Fruit fly (Drosophila melanogaster) whole organism, embryonic: ENCODE measurements around the gene slpr.

Experiments used
- Atf3 ChIP-seq: fragments of 200-800 bp; sonication (Bioruptor generic); optimal IDR thresholded peaks from 3 replicates; lab custom pipeline; 2016; ENCODE audit warnings: missing biosample characterization, missing genetic modification characterization
- CG1024 ChIP-seq: fragments of 200-800 bp; sonication (Bioruptor generic); IDR thresholded peaks from 2 replicates; pipeline ENCODE4 v1.3.6; 2022; ENCODE audit warnings: missing biosample characterization, missing genetic modification characterization
- CG10274 ChIP-seq: fragments of 200-800 bp; sonication (Bioruptor generic); optimal IDR thresholded peaks from 3 replicates; lab custom pipeline; 2017; ENCODE audit warnings: missing biosample characterization, mild to moderate bottlenecking, missing genetic modification characterization
- CG12104 ChIP-seq: fragments of 200-800 bp; sonication (Bioruptor generic); optimal IDR thresholded peaks from 3 replicates; lab custom pipeline; 2016; ENCODE audit warnings: missing biosample characterization, missing genetic modification characterization
- CG12659 ChIP-seq: fragments of 200-800 bp; sonication (Bioruptor generic); optimal IDR thresholded peaks from 3 replicates; lab custom pipeline; 2017; ENCODE audit warnings: mild to moderate bottlenecking, missing biosample characterization, missing genetic modification reagents, missing genetic modification characterization
- CG12744 ChIP-seq: fragments of 200-800 bp; sonication (Bioruptor generic); optimal IDR thresholded peaks from 2 replicates; lab custom pipeline; 2016; ENCODE audit warnings: missing biosample characterization, missing genetic modification characterization
- CG13624 ChIP-seq: fragments of 200-800 bp; sonication (Bioruptor generic); optimal IDR thresholded peaks from 2 replicates; lab custom pipeline; 2016; ENCODE audit warnings: missing biosample characterization, missing genetic modification characterization
- CG15269 ChIP-seq: fragments of 200-800 bp; sonication (Bioruptor generic); optimal IDR thresholded peaks from 2 replicates; lab custom pipeline; 2018; ENCODE audit warnings: missing biosample characterization, mild to moderate bottlenecking, missing genetic modification characterization, moderate library complexity
- CG2199 ChIP-seq: fragments of 200-800 bp; sonication (Bioruptor generic); IDR thresholded peaks from 3 replicates; pipeline ENCODE4 v1.3.6; 2022; ENCODE audit warnings: missing biosample characterization, missing genetic modification characterization
- CG34422 ChIP-seq: fragments of 200-800 bp; sonication (Bioruptor generic); IDR thresholded peaks from 3 replicates; pipeline ENCODE4 v1.3.6; 2022; ENCODE audit warnings: missing biosample characterization, missing genetic modification characterization
- CG3847 ChIP-seq: fragments of 200-800 bp; sonication (Bioruptor generic); IDR thresholded peaks from 2 replicates; pipeline ENCODE4 v1.3.6; 2022; ENCODE audit warnings: missing biosample characterization, missing genetic modification characterization
- CG4730 ChIP-seq: fragments of 200-800 bp; sonication (Bioruptor generic); IDR thresholded peaks from 2 replicates; pipeline ENCODE4 v1.3.6; 2022; ENCODE audit warnings: missing biosample characterization, missing genetic modification characterization
- CG6813 ChIP-seq: fragments of 200-800 bp; sonication (Bioruptor generic); optimal IDR thresholded peaks from 2 replicates; lab custom pipeline; 2017; ENCODE audit warnings: missing biosample characterization, missing genetic modification characterization, mild to moderate bottlenecking, moderate library complexity, missing genetic modification reagents
- CG6854 ChIP-seq: fragments of 200-800 bp; sonication (Bioruptor generic); optimal IDR thresholded peaks from 3 replicates; lab custom pipeline; 2017; ENCODE audit warnings: missing biosample characterization, mild to moderate bottlenecking, missing genetic modification characterization
- CG7357 ChIP-seq: fragments of 200-800 bp; sonication (Bioruptor generic); IDR thresholded peaks from 3 replicates; pipeline ENCODE4 v1.3.6; 2022; ENCODE audit warnings: missing biosample characterization, missing genetic modification characterization
- CG7839 ChIP-seq: fragments of 200-800 bp; sonication (Bioruptor generic); optimal IDR thresholded peaks from 3 replicates; lab custom pipeline; 2018; ENCODE audit warnings: missing biosample characterization, mild to moderate bottlenecking, missing genetic modification characterization, moderate library complexity
- CG9876 ChIP-seq: fragments of 200-800 bp; sonication (Bioruptor generic); optimal IDR thresholded peaks from 2 replicates; lab custom pipeline; 2016; ENCODE audit warnings: missing biosample characterization, missing genetic modification characterization
- D ChIP-seq, 2 experiments: fragments of 200-800 bp in 1 of 2; fragments of >200 bp in 1 of 2; sonication (Bioruptor generic) in 1 of 2; optimal IDR thresholded peaks; 2 replicates in 1 of 2; 3 replicates in 1 of 2; lab custom pipeline; 2017; ENCODE audit warnings: mild to moderate bottlenecking in 1 of 2, missing biosample characterization in 1 of 2, missing genetic modification characterization in 1 of 2, missing genetic modification reagents in 1 of 2
- Eip74EF ChIP-seq, 2 experiments: fragments of 200-800 bp in 1 of 2; fragments of >200 bp in 1 of 2; sonication (Bioruptor generic) in 1 of 2; optimal IDR thresholded peaks; 2 replicates each; lab custom pipeline; 2017 to 2019; ENCODE audit warnings: missing biosample characterization in 2 of 2, missing genetic modification characterization in 2 of 2, mild to moderate bottlenecking in 1 of 2, moderate library complexity in 1 of 2
- HHEX ChIP-seq: fragments of 200-800 bp; sonication (Bioruptor generic); optimal IDR thresholded peaks from 3 replicates; lab custom pipeline; 2017; ENCODE audit warnings: missing biosample characterization, mild to moderate bottlenecking, missing genetic modification characterization, missing genetic modification reagents
- HLH3B ChIP-seq: fragments of 200-800 bp; sonication (Bioruptor generic); IDR thresholded peaks from 2 replicates; pipeline ENCODE4 v1.3.6; 2022; ENCODE audit warnings: missing biosample characterization, missing genetic modification characterization
- Hand ChIP-seq: fragments of 200-800 bp; sonication (Bioruptor generic); optimal IDR thresholded peaks from 2 replicates; lab custom pipeline; 2017; ENCODE audit warnings: mild to moderate bottlenecking, missing biosample characterization, missing genetic modification reagents, missing genetic modification characterization
- Hmx ChIP-seq: fragments of 200-800 bp; sonication (Bioruptor generic); optimal IDR thresholded peaks from 2 replicates; lab custom pipeline; 2016; ENCODE audit warnings: missing biosample characterization, missing genetic modification characterization
- Hr78 ChIP-seq, 2 experiments: fragments of 200-800 bp in 1 of 2; fragments of >200 bp in 1 of 2; sonication (Bioruptor generic) in 1 of 2; optimal IDR thresholded peaks; 2 replicates each; lab custom pipeline; 2017 to 2019; ENCODE audit warnings: missing biosample characterization in 2 of 2, missing genetic modification characterization in 2 of 2, mild to moderate bottlenecking in 1 of 2, moderate library complexity in 1 of 2
- Kr ChIP-seq: fragments of 200-800 bp; sonication (Bioruptor generic); optimal IDR thresholded peaks from 2 replicates; lab custom pipeline; 2017; ENCODE audit warnings: missing biosample characterization, mild to moderate bottlenecking, missing genetic modification characterization
- Nf-YB ChIP-seq: fragments of 200-800 bp; sonication (Bioruptor generic); optimal IDR thresholded peaks from 3 replicates; lab custom pipeline; 2019; ENCODE audit warnings: missing biosample characterization, mild to moderate bottlenecking, missing genetic modification characterization, moderate library complexity
- Optix ChIP-seq: fragments of 200-800 bp; sonication (Bioruptor generic); IDR thresholded peaks from 3 replicates; pipeline ENCODE4 v1.3.6; 2022; ENCODE audit warnings: missing biosample characterization, missing genetic modification characterization
- Ptx1 ChIP-seq: fragments of 200-800 bp; sonication (Bioruptor generic); IDR thresholded peaks from 2 replicates; pipeline ENCODE4 v1.3.6; 2022; ENCODE audit warnings: missing biosample characterization, missing genetic modification characterization
- TFAM ChIP-seq: fragments of 200-800 bp; sonication (Bioruptor generic); optimal IDR thresholded peaks from 2 replicates; lab custom pipeline; 2017; ENCODE audit warnings: missing biosample characterization, missing genetic modification characterization, inconsistent platforms
- Vsx1 ChIP-seq: fragments of 200-800 bp; sonication (Bioruptor generic); optimal IDR thresholded peaks from 2 replicates; lab custom pipeline; 2017; ENCODE audit warnings: missing biosample characterization, mild to moderate bottlenecking, missing genetic modification characterization, missing genetic modification reagents
- Xbp1 ChIP-seq: fragments of 200-800 bp; sonication (Bioruptor generic); optimal IDR thresholded peaks from 3 replicates; lab custom pipeline; 2016; ENCODE audit warnings: missing biosample characterization, mild to moderate bottlenecking, missing genetic modification characterization
- br ChIP-seq: fragments of >200 bp; optimal IDR thresholded peaks from 2 replicates; lab custom pipeline; 2017
- cad ChIP-seq: fragments of >200 bp; optimal IDR thresholded peaks from 2 replicates; lab custom pipeline; 2017; ENCODE audit warnings: missing biosample characterization, missing genetic modification characterization
- cato ChIP-seq: fragments of 200-800 bp; sonication (Bioruptor generic); optimal IDR thresholded peaks from 2 replicates; lab custom pipeline; 2016; ENCODE audit warnings: missing biosample characterization, missing genetic modification characterization, borderline replicate concordance
- chn ChIP-seq: fragments of 200-800 bp; sonication (Bioruptor generic); optimal IDR thresholded peaks from 2 replicates; lab custom pipeline; 2016; ENCODE audit warnings: missing biosample characterization, missing genetic modification characterization
- crc ChIP-seq: fragments of 200-800 bp; sonication (Bioruptor generic); optimal IDR thresholded peaks from 2 replicates; lab custom pipeline; 2016; ENCODE audit warnings: missing biosample characterization, missing genetic modification characterization
- dpn ChIP-seq, 2 experiments: fragments of 200-800 bp; sonication (Bioruptor generic); optimal IDR thresholded peaks; 3 replicates each; lab custom pipeline; 2016; ENCODE audit warnings: missing biosample characterization in 2 of 2, missing genetic modification characterization in 2 of 2
- emc ChIP-seq: fragments of 200-800 bp; sonication (Bioruptor generic); optimal IDR thresholded peaks from 2 replicates; lab custom pipeline; 2016; ENCODE audit warnings: missing biosample characterization, missing genetic modification characterization
- gro ChIP-seq: fragments of 200-800 bp; sonication (Bioruptor generic); optimal IDR thresholded peaks from 2 replicates; lab custom pipeline; 2016; ENCODE audit warnings: missing biosample characterization, missing genetic modification characterization
- maf-S ChIP-seq: fragments of 200-800 bp; sonication (Bioruptor generic); optimal IDR thresholded peaks from 2 replicates; lab custom pipeline; 2016; ENCODE audit warnings: missing biosample characterization, missing genetic modification characterization
- mirr ChIP-seq: fragments of 200-800 bp; sonication (Bioruptor generic); optimal IDR thresholded peaks from 3 replicates; lab custom pipeline; 2018; ENCODE audit warnings: missing biosample characterization, mild to moderate bottlenecking, missing genetic modification characterization
- ranshi ChIP-seq: fragments of 200-800 bp; sonication (Bioruptor generic); IDR thresholded peaks from 2 replicates; pipeline ENCODE4 v1.3.6; 2022; ENCODE audit warnings: missing biosample characterization, missing genetic modification characterization
- repo ChIP-seq: fragments of 200-800 bp; sonication (Bioruptor generic); optimal IDR thresholded peaks from 2 replicates; lab custom pipeline; 2016; ENCODE audit warnings: missing biosample characterization, missing genetic modification characterization
- schlank ChIP-seq: fragments of 200-800 bp; sonication (Bioruptor generic); optimal IDR thresholded peaks from 2 replicates; lab custom pipeline; 2018; ENCODE audit warnings: missing biosample characterization, mild to moderate bottlenecking, missing genetic modification characterization
- sd ChIP-seq: fragments of 200-800 bp; sonication (Bioruptor generic); optimal IDR thresholded peaks from 3 replicates; lab custom pipeline; 2018; ENCODE audit warnings: missing biosample characterization, mild to moderate bottlenecking, missing genetic modification characterization, moderate library complexity
- slp2 ChIP-seq: fragments of 200-800 bp; sonication (Bioruptor generic); optimal IDR thresholded peaks from 2 replicates; lab custom pipeline; 2016; ENCODE audit warnings: missing biosample characterization, missing genetic modification characterization
- sug ChIP-seq: fragments of 200-800 bp; optimal IDR thresholded peaks from 2 replicates; lab custom pipeline; 2019; ENCODE audit warnings: missing biosample characterization, mild to moderate bottlenecking, missing genetic modification characterization, moderate library complexity
- trem ChIP-seq: fragments of 200-800 bp; optimal IDR thresholded peaks from 3 replicates; lab custom pipeline; 2019; ENCODE audit warnings: missing biosample characterization, mild to moderate bottlenecking, missing genetic modification characterization, moderate library complexity
- tup ChIP-seq: fragments of 200-800 bp; sonication (Bioruptor generic); optimal IDR thresholded peaks from 2 replicates; lab custom pipeline; 2016; ENCODE audit warnings: missing biosample characterization, mild to moderate bottlenecking, missing genetic modification characterization, moderate library complexity
- usp ChIP-seq: fragments of >200 bp; optimal IDR thresholded peaks from 2 replicates; lab custom pipeline; 2017; ENCODE audit warnings: missing biosample characterization, missing genetic modification characterization

slpr gene

DNA sequence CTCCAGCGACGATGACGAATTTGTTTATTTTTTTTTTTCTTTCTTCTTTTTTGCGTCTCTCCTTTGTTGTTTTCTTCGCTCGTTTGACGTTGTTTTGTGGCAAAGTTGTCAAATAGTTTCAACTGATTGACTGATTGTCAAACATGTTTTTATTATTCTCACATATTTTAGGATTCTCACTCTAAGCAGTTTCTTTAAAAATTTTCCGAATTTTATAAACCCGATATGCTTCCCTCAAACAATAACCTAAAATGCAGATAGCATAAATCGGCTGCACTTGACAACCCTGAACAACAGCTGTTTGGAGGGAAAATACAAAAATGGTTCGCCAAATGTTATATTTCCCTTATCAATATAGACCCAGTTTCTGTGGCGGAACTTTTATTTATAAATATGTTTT is 33.4 kb downstream of the slpr start, which contains the start of gene CG17982 (continued):
- TF ChIP-seq Optix (GFP tag; lab: Robert Waterston, UW) (peak; percentile 69; the same call in 2 of the 3 replicates), CG6813 (GFP tag; lab: Kevin White, UChicago) (peak; percentile 75), Hr78 (GFP tag; optimal IDR thresholded peaks at IDR 0.05; lab: Kevin White, UChicago) (peak in 1 of 2 experiments; percentile 16), ranshi (GFP tag; lab: Robert Waterston, UW) (peak; percentile 82), repo (peak; percentile 79), Vsx1 (GFP tag; lab: Kevin White, UChicago) (no peak), sd (peak; percentile 62), CG12104 (GFP tag; lab: Kevin White, UChicago) (peak; percentile 69), Ptx1 (GFP tag; lab: Robert Waterston, UW) (peak; percentile 82), emc (GFP tag; lab: Kevin White, UChicago) (peak; percentile 51), cato (GFP tag; lab: Kevin White, UChicago) (peak; percentile 47), CG13624 (GFP tag; lab: Kevin White, UChicago) (peak; percentile 89), gro (GFP tag; lab: Kevin White, UChicago) (peak; percentile 89), CG3847 (peak; percentile 81), CG15269 (peak; percentile 89), cad (no peak), Nf-YB (GFP tag; lab: Kevin White, UChicago) (peak; percentile 45), Eip74EF (GFP tag; optimal IDR thresholded peaks at IDR 0.05; lab: Kevin White, UChicago) (peak in 1 of 2 experiments; percentile 71), CG12659 (GFP tag; lab: Kevin White, UChicago) (peak; percentile 87), HHEX (peak; percentile 76), sug (tag; lab: Kevin White, UChicago) (peak; percentile 87), CG6854 (peak; percentile 43), CG9876 (peak; percentile 62), CG4730 (GFP tag; lab: Robert Waterston, UW) (peak; percentile 59), Hmx (GFP tag; lab: Kevin White, UChicago) (peak; percentile 53), trem (peak; percentile 64), crc (GFP tag; lab: Kevin White, UChicago) (peak; percentile 81), CG1024 (GFP tag; lab: Robert Waterston, UW) (0 out of 2 replicates have a peak, but pooled peaks have one; percentile 27), CG34422 (GFP tag; lab: Robert Waterston, UW) (peak; percentile 83), slp2 (GFP tag; lab: Kevin White, UChicago) (peak; percentile 67), TFAM (GFP tag; lab: Kevin White, UChicago) (peak; percentile 5), chn (GFP tag; lab: Kevin White, UChicago) (peak; percentile 86), br (lab: Kevin White, UChicago) (no peak), Xbp1 (peak; percentile 88), schlank (peak; percentile 61), HLH3B (GFP tag; lab: Robert Waterston, UW) (peak; percentile 78), usp (no peak), D (optimal IDR thresholded peaks at IDR 0.05; lab: Kevin White, UChicago) (no peak), D (GFP tag; optimal IDR thresholded peaks at IDR 0.05; lab: Kevin White, UChicago) (peak; percentile 67), Atf3 (GFP tag; lab: Kevin White, UChicago) (peak; percentile 64), CG7839 (tag; lab: Kevin White, UChicago) (peak; percentile 90), Kr (GFP tag; lab: Kevin White, UChicago) (no peak), Hand (peak; percentile 59), tup (peak; percentile 68), CG7357 (GFP tag; lab: Robert Waterston, UW) (peak; percentile 53; the same call in 1 of the 3 replicates), CG12744 (GFP tag; lab: Kevin White, UChicago) (peak; percentile 79), dpn (GFP tag; optimal IDR thresholded peaks at IDR 0.05; lab: Kevin White, UChicago) (peak; percentile 80 to 83), mirr (GFP tag; lab: Kevin White, UChicago) (peak; percentile 75), maf-S (GFP tag; lab: Kevin White, UChicago) (peak; percentile 80), CG2199 (GFP tag; lab: Robert Waterston, UW) (no peak), CG10274 (peak; percentile 16)
